Fruit fly (Drosophila melanogaster): ENCODE measurements around the gene mtgo.

The mtgo gene

dm6 chr2L:16534174-16534835 is 10.5 kb upstream of the mtgo start (continued):
- TF ChIP-seq slp2 (GFP tag; optimal IDR thresholded peaks at IDR 0.05) (no peak), cg (GFP tag; optimal IDR thresholded peaks at IDR 0.05) (peak; percentile 43), BtbVII (GFP tag; optimal IDR thresholded peaks at IDR 0.05) (peak; percentile 22), cas (GFP tag; IDR thresholded peaks at IDR 0.05) (no peak), unpg (GFP tag; optimal IDR thresholded peaks at IDR 0.05) (peak; percentile 19), CG3995 (GFP tag; optimal IDR thresholded peaks at IDR 0.05) (no peak), CG11504 (tag; optimal IDR thresholded peaks at IDR 0.05) (peak; percentile 16), CoRest (tag; optimal IDR thresholded peaks at IDR 0.05) (no peak), bsh (GFP tag; optimal IDR thresholded peaks at IDR 0.05) (peak; percentile 14 to 70), Hsf (GFP tag; optimal IDR thresholded peaks at IDR 0.05) (peak; percentile 3), odd (GFP tag; optimal IDR thresholded peaks at IDR 0.05) (peak; percentile 1), tna (GFP tag; IDR thresholded peaks at IDR 0.05; ENCODE audit: partially characterized antibody) (no peak; the same call in 1 of the 2 replicates), HLHmδ (GFP tag; optimal IDR thresholded peaks at IDR 0.05) (peak; percentile 89), klu (GFP tag; IDR thresholded peaks at IDR 0.05) (0 out of 2 replicates have a peak, but pooled peaks have one; percentile 12), kah (GFP tag; optimal IDR thresholded peaks at IDR 0.05) (peak; percentile 64), dan (GFP tag; IDR thresholded peaks at IDR 0.05) (no peak), CG10321 (GFP tag; IDR thresholded peaks at IDR 0.05) (no peak), Vsx1 (GFP tag; optimal IDR thresholded peaks at IDR 0.05) (peak; percentile 68), bbx (GFP tag; IDR thresholded peaks at IDR 0.05; ENCODE audit: partially characterized antibody) (0 out of 2 replicates have a peak, but pooled peaks have one; percentile 39), pita (GFP tag; optimal IDR thresholded peaks at IDR 0.05) (no peak), CG30020 (tag; optimal IDR thresholded peaks at IDR 0.05) (no peak), Dbx (GFP tag; IDR thresholded peaks at IDR 0.05) (peak; percentile 50; the same call in 1 of the 3 replicates), CG8089 (GFP tag; optimal IDR thresholded peaks at IDR 0.05) (peak; percentile 33), CG6813 (GFP tag; optimal IDR thresholded peaks at IDR 0.05) (peak; percentile 81), repo (GFP tag; optimal IDR thresholded peaks at IDR 0.05) (peak; percentile 12), sqz (GFP tag; optimal IDR thresholded peaks at IDR 0.05) (peak; percentile 35), twi (tag; optimal IDR thresholded peaks at IDR 0.05) (no peak), Ets65A (GFP tag) (no peak), CG17568 (GFP tag; optimal IDR thresholded peaks at IDR 0.05) (peak; percentile 80), psq (GFP tag; optimal IDR thresholded peaks at IDR 0.05) (peak; percentile 44), CG1792 (GFP tag; optimal IDR thresholded peaks at IDR 0.05) (peak; percentile 36), CG3407 (GFP tag; optimal IDR thresholded peaks at IDR 0.05) (peak; percentile 45), CG11695 (GFP tag; IDR thresholded peaks at IDR 0.05) (0 out of 3 replicates have a peak, but pooled peaks have one; percentile 8), row (GFP tag; IDR thresholded peaks at IDR 0.05) (peak; percentile 34; the same call in 2 of the 3 replicates)

- TF ChIP-seq Asciz (GFP tag; optimal IDR thresholded peaks at IDR 0.05) (peak; percentile 69), tx (GFP tag; optimal IDR thresholded peaks at IDR 0.05) (peak; percentile 68), peb (GFP tag; IDR thresholded peaks at IDR 0.05) (no peak), CG14710 (tag; optimal IDR thresholded peaks at IDR 0.05) (peak; percentile 34), CG18476 (GFP tag; optimal IDR thresholded peaks at IDR 0.05) (peak; percentile 59), HmgZ (tag; optimal IDR thresholded peaks at IDR 0.05) (peak; percentile 57), Oaz (GFP tag; IDR thresholded peaks at IDR 0.05) (no peak), Dek (tag; optimal IDR thresholded peaks at IDR 0.05) (peak; percentile 81), CG1792 (GFP tag; optimal IDR thresholded peaks at IDR 0.05) (peak; percentile 61), cg (GFP tag; optimal IDR thresholded peaks at IDR 0.05) (no peak), CG9437 (GFP tag; optimal IDR thresholded peaks at IDR 0.05) (peak; percentile 51), Hr3 (GFP tag; optimal IDR thresholded peaks at IDR 0.05) (peak; percentile 52), CG4707 (GFP tag; optimal IDR thresholded peaks at IDR 0.05) (peak; percentile 38), Dll (GFP tag; IDR thresholded peaks at IDR 0.05; ENCODE audit: partially characterized antibody) (no peak), CG11398 (GFP tag; optimal IDR thresholded peaks at IDR 0.05) (peak; percentile 21), HHEX (GFP tag; optimal IDR thresholded peaks at IDR 0.05) (peak; percentile 49), CG17186 (GFP tag; optimal IDR thresholded peaks at IDR 0.05) (no peak), Nf-YB (GFP tag; optimal IDR thresholded peaks at IDR 0.05) (peak; percentile 50)
Measured at dm6 chr2L:16535071-16535581, 9.7 kb upstream of the mtgo start.

Measured in whole organism, embryonic.